Worm (Caenorhabditis elegans): ENCODE results near the gene tftc-3.

The tftc-3 gene

DNA sequence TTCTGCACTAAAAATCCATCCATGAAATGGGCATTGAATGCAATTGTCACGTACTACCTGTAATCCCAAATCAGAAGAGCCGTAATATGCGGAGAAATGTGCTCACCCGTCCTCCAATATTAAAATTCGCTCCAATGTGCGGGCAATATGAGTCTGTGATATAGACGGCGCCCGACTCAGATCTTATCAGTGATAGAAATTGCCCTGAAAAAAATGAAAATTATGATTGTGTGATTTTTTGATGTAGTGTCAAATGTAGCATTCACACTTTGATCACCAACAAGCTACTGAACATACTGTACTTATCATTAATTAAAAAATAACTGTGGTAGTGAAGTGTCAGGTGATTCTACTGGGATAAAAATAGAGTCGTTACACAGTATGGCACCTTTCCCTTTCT is 14.5 kb upstream of the tftc-3 start:
- no peak for TF ChIP-seq pes-1 (GFP tag; IDR thresholded peaks at IDR 0.05)
- TF ChIP-seq ceh-36 (tag; optimal IDR thresholded peaks at IDR 0.05), result no peak
- no peak for TF ChIP-seq hnd-1 (tag; optimal IDR thresholded peaks at IDR 0.05)
- no peak for TF ChIP-seq F13C5.2 (tag; optimal IDR thresholded peaks at IDR 0.05)
- TF ChIP-seq ama-1 (optimal IDR thresholded peaks at IDR 0.05), result no peak
- no peak for TF ChIP-seq tra-4 (tag; optimal IDR thresholded peaks at IDR 0.05)
- TF ChIP-seq hmg-4 (GFP tag; optimal IDR thresholded peaks at IDR 0.05), result no peak
- no peak for TF ChIP-seq aly-1 (tag; optimal IDR thresholded peaks at IDR 0.05)
- no peak for TF ChIP-seq tbx-37 (GFP tag; conservative IDR thresholded peaks at IDR 0.05)
- no peak for TF ChIP-seq tbx-11 (GFP tag; IDR thresholded peaks at IDR 0.05)
- TF ChIP-seq sea-1 (GFP tag; conservative IDR thresholded peaks at IDR 0.05), result no peak
- no peak for TF ChIP-seq ceh-13 (GFP tag; optimal IDR thresholded peaks at IDR 0.05)
- no peak for TF ChIP-seq scrt-1 (GFP tag; IDR thresholded peaks at IDR 0.05)
- no peak for TF ChIP-seq flt-1 (GFP tag; IDR thresholded peaks at IDR 0.05)
- TF ChIP-seq hmbx-1 (tag; optimal IDR thresholded peaks at IDR 0.05), result no peak
- TF ChIP-seq ets-7 (tag; optimal IDR thresholded peaks at IDR 0.05), result no peak
- TF ChIP-seq B0310.2 (tag; optimal IDR thresholded peaks at IDR 0.05), result no peak

- TF ChIP-seq ama-1 (optimal IDR thresholded peaks at IDR 0.05), result no peak
- TF ChIP-seq B0310.2 (tag; optimal IDR thresholded peaks at IDR 0.05), result no peak
- no peak for TF ChIP-seq scrt-1 (GFP tag; IDR thresholded peaks at IDR 0.05)
- TF ChIP-seq sea-1 (GFP tag; conservative IDR thresholded peaks at IDR 0.05), result no peak
- no peak for TF ChIP-seq aly-1 (tag; optimal IDR thresholded peaks at IDR 0.05)
- TF ChIP-seq ets-7 (tag; optimal IDR thresholded peaks at IDR 0.05), result no peak
- TF ChIP-seq flt-1 (GFP tag; IDR thresholded peaks at IDR 0.05), result no peak
- TF ChIP-seq hmg-4 (GFP tag; optimal IDR thresholded peaks at IDR 0.05), result no peak
- TF ChIP-seq F13C5.2 (tag; optimal IDR thresholded peaks at IDR 0.05), result no peak
- TF ChIP-seq hnd-1 (tag; optimal IDR thresholded peaks at IDR 0.05), result no peak
- TF ChIP-seq tbx-11 (GFP tag; IDR thresholded peaks at IDR 0.05), result no peak
- no peak for TF ChIP-seq ceh-13 (GFP tag; optimal IDR thresholded peaks at IDR 0.05)
- no peak for TF ChIP-seq tbx-37 (GFP tag; conservative IDR thresholded peaks at IDR 0.05)
- TF ChIP-seq hmbx-1 (tag; optimal IDR thresholded peaks at IDR 0.05), result no peak
- TF ChIP-seq ceh-36 (tag; optimal IDR thresholded peaks at IDR 0.05), result no peak
- TF ChIP-seq tra-4 (tag; optimal IDR thresholded peaks at IDR 0.05), result no peak
- no peak for TF ChIP-seq pes-1 (GFP tag; IDR thresholded peaks at IDR 0.05)
Observed at ce11 chrV:10222007-10222406, 11.9 kb upstream of the tftc-3 start, which contains the start of gene C12D8.20. Gene C12D8.20, plus strand, starts transcription at chrV:10222307.

DNA sequence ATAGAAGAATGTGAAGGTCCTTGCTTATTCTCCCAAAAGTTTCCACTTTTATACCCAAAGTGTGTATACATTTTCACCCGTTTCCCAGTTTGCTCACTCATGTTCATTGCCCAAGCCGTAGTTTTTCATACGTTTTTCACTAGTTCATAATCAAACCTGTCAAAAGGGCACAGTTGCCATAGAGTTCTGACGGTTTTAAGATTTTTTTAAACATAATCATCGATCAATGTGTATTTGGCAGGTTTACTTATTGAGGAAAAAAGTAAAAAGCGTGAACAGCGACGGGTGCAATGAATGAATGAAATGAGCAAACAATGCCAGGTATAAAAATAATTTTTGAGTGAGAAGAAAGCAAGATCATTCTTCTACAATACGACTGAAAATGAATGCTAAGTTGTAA is 11.2 kb upstream of the tftc-3 start, which contains the start of the genes fipr-5 and fipr-9:
fipr-5 (minus strand) TSS at position 101 of the 400 bp plus-strand sequence.
fipr-9 (plus strand) TSS at position 346 of the 400 bp plus-strand sequence.
- TF ChIP-seq tbx-11 (GFP tag; IDR thresholded peaks at IDR 0.05), result no peak
- no peak for TF ChIP-seq tbx-37 (GFP tag; conservative IDR thresholded peaks at IDR 0.05)
- no peak for TF ChIP-seq hmg-4 (GFP tag; optimal IDR thresholded peaks at IDR 0.05)
- TF ChIP-seq ceh-36 (tag; optimal IDR thresholded peaks at IDR 0.05), result no peak
- TF ChIP-seq tra-4 (tag; optimal IDR thresholded peaks at IDR 0.05), result no peak
- no peak for TF ChIP-seq hmbx-1 (tag; optimal IDR thresholded peaks at IDR 0.05)
- no peak for TF ChIP-seq scrt-1 (GFP tag; IDR thresholded peaks at IDR 0.05)
- TF ChIP-seq B0310.2 (tag; optimal IDR thresholded peaks at IDR 0.05), result no peak
- TF ChIP-seq F13C5.2 (tag; optimal IDR thresholded peaks at IDR 0.05), result no peak

ce11 chrV:10220605-10221004 is 10.5 kb upstream of the tftc-3 start, which contains the start of gene C12D8.13:
Gene C12D8.13, minus strand, starts transcription at chrV:10220705.
- TF ChIP-seq tbx-11 (GFP tag; IDR thresholded peaks at IDR 0.05) (no peak), ama-1 (optimal IDR thresholded peaks at IDR 0.05) (no peak), ets-7 (tag; optimal IDR thresholded peaks at IDR 0.05) (no peak), sea-1 (GFP tag; conservative IDR thresholded peaks at IDR 0.05) (no peak)

ce11 chrV:10216724-10217123 is 6.6 kb upstream of the tftc-3 start, which contains the start of gene ZK856.14:
Gene ZK856.14, plus strand, starts transcription at chrV:10217024.
- TF ChIP-seq ama-1 (optimal IDR thresholded peaks at IDR 0.05), result no peak
- no peak for TF ChIP-seq tbx-11 (GFP tag; IDR thresholded peaks at IDR 0.05)
- TF ChIP-seq sea-1 (GFP tag; conservative IDR thresholded peaks at IDR 0.05), result no peak
- TF ChIP-seq ceh-13 (GFP tag; optimal IDR thresholded peaks at IDR 0.05), result no peak
- TF ChIP-seq hnd-1 (tag; optimal IDR thresholded peaks at IDR 0.05), result no peak
- no peak for TF ChIP-seq B0310.2 (tag; optimal IDR thresholded peaks at IDR 0.05)
- no peak for TF ChIP-seq pes-1 (GFP tag; IDR thresholded peaks at IDR 0.05)
- TF ChIP-seq tra-4 (tag; optimal IDR thresholded peaks at IDR 0.05), result no peak
- TF ChIP-seq tbx-37 (GFP tag; conservative IDR thresholded peaks at IDR 0.05), result no peak

- no peak for TF ChIP-seq ets-7 (tag; optimal IDR thresholded peaks at IDR 0.05)
Observed at ce11 chrV:10212627-10213026, 2.5 kb upstream of the tftc-3 start, which contains the start of gene hpo-40. Gene hpo-40, plus strand, starts transcription at chrV:10212927.

ce11 chrV:10212027-10212426 is 1.9 kb upstream of the tftc-3 start, which contains the start of gene zhit-3:
Gene zhit-3, minus strand, starts transcription at chrV:10212127.
- TF ChIP-seq tra-4 (tag; optimal IDR thresholded peaks at IDR 0.05) (no peak), hnd-1 (tag; optimal IDR thresholded peaks at IDR 0.05) (no peak)

- no peak for TF ChIP-seq tbx-37 (GFP tag; conservative IDR thresholded peaks at IDR 0.05)
- no peak for TF ChIP-seq tra-4 (tag; optimal IDR thresholded peaks at IDR 0.05)
- TF ChIP-seq B0310.2 (tag; optimal IDR thresholded peaks at IDR 0.05), result no peak
- no peak for TF ChIP-seq sea-1 (GFP tag; conservative IDR thresholded peaks at IDR 0.05)
- no peak for TF ChIP-seq ceh-13 (GFP tag; optimal IDR thresholded peaks at IDR 0.05)
- no peak for TF ChIP-seq hmg-4 (GFP tag; optimal IDR thresholded peaks at IDR 0.05)
- no peak for TF ChIP-seq ets-7 (tag; optimal IDR thresholded peaks at IDR 0.05)
- TF ChIP-seq tbx-11 (GFP tag; IDR thresholded peaks at IDR 0.05), result no peak
- no peak for TF ChIP-seq hnd-1 (tag; optimal IDR thresholded peaks at IDR 0.05)
- TF ChIP-seq flt-1 (GFP tag; IDR thresholded peaks at IDR 0.05), result no peak
- TF ChIP-seq ceh-36 (tag; optimal IDR thresholded peaks at IDR 0.05), result no peak
- TF ChIP-seq pes-1 (GFP tag; IDR thresholded peaks at IDR 0.05), result no peak
- TF ChIP-seq scrt-1 (GFP tag; IDR thresholded peaks at IDR 0.05), result no peak
- no peak for TF ChIP-seq ama-1 (optimal IDR thresholded peaks at IDR 0.05)
- no peak for TF ChIP-seq hmbx-1 (tag; optimal IDR thresholded peaks at IDR 0.05)
- TF ChIP-seq F13C5.2 (tag; optimal IDR thresholded peaks at IDR 0.05), result no peak
- no peak for TF ChIP-seq aly-1 (tag; optimal IDR thresholded peaks at IDR 0.05)
Observed at ce11 chrV:10206502-10206901, 3.6 kb downstream of the tftc-3 start, which contains the start of gene rpc-25. Gene rpc-25, minus strand, starts transcription at chrV:10206602.

All from whole organism, early embryonic.